Worm (Caenorhabditis elegans) whole organism, mixed stage, embryonic: Measurements from ENCODE around the gene F22B8.3.

ENCODE experiments used
- blmp-1 ChIP-seq: fragments of 150-350 bp; optimal IDR thresholded peaks from 2 replicates; lab custom pipeline; 2014; ENCODE audit warnings: missing biosample characterization, missing genetic modification characterization
- cnd-1 ChIP-seq: fragments of 200-800 bp; sonication (Bioruptor generic); optimal IDR thresholded peaks from 2 replicates; lab custom pipeline; 2018; ENCODE audit warnings: mild to moderate bottlenecking, missing genetic modification characterization, missing compliant biosample characterization
- mab-5 ChIP-seq: fragments of 150-350 bp; optimal IDR thresholded peaks from 2 replicates; lab custom pipeline; 2014; ENCODE audit warnings: missing biosample characterization, missing genetic modification characterization
- snpc-4 ChIP-seq: fragments of 150-350 bp; optimal IDR thresholded peaks from 2 replicates; lab custom pipeline; 2014; ENCODE audit warnings: missing biosample characterization, missing genetic modification characterization

- TF ChIP-seq mab-5 (tag; lab: Kevin White, UChicago) (no peak), snpc-4 (tag; lab: Kevin White, UChicago) (no peak), blmp-1 (tag; lab: Kevin White, UChicago) (no peak), cnd-1 (tag; lab: Kevin White, UChicago) (no peak)
Observed at ce11 chrV:16080039-16080438, 10.7 kb upstream of the F22B8.3 start.
